Worm (Caenorhabditis elegans) whole organism, dauer: ENCODE measurements around the gene str-204.

Experiments used
- unc-62 ChIP-seq: sonication (generic microtip); optimal IDR thresholded peaks from 2 replicates; lab custom pipeline; 2017; ENCODE audit warnings: missing biosample characterization, missing genetic modification reagents, missing genetic modification characterization

Gene str-204

DNA sequence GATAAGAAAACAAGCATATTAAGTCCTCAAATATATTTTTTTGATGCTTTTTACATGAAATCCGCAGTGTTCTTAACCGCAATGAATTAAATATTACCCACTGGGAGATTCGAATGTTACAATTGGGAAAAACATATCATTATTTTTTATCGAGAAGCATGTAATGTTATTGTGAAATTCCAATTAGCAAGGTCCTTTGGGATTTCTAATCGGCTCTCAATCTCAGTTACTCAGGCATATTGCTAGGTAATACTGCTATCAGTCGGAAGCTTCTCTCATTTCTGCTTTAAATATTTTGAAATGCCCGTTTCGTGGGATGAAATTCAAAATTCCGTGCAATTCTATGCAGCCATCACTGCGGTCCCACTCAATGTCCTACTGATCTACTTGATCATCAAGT is at the start of gene str-204:
str-204 (plus strand) TSS at position 301 of the 400 bp plus-strand sequence.
- TF ChIP-seq unc-62 (GFP tag; lab: Kevin White, UChicago) = no peak

- no peak for TF ChIP-seq unc-62 (GFP tag; lab: Kevin White, UChicago)
Measured at ce11 chrV:7110370-7110769, 49.1 kb upstream of the str-204 start.

- no peak for TF ChIP-seq unc-62 (GFP tag; lab: Kevin White, UChicago)
Measured at ce11 chrV:7111276-7111675, 48.2 kb upstream of the str-204 start.

ce11 chrV:7112223-7112622 is 47.3 kb upstream of the str-204 start:
- no peak for TF ChIP-seq unc-62 (GFP tag; lab: Kevin White, UChicago)

- TF ChIP-seq unc-62 (GFP tag; lab: Kevin White, UChicago) = no peak
Measured at ce11 chrV:7118796-7119195, 40.7 kb upstream of the str-204 start, which contains the start of gene srx-33. srx-33 (minus strand) TSS chrV:7118896.

DNA sequence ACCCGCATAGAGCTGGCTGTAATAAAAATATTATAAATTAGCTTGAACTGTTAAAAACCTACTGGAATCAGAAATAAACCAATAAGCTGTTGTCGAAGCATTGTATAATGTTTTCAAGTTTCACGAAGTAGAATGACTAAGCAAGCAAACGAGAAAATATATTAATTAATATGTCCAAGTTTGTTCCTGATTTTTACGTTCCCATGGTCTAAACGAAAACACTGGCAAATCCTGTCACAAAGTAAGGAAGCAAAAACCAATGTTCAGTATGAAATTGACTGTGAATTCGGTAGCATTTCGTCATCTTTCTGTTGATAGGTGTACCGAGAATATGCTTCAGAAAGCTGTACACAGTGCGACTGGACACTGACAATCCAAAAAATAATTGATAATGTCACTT is 39.3 kb upstream of the str-204 start, which contains the start of gene srx-34:
srx-34 (minus strand) TSS at position 101 of the 400 bp plus-strand sequence.
- TF ChIP-seq unc-62 (GFP tag; lab: Kevin White, UChicago) = no peak

ce11 chrV:7123188-7123708 is 36.2 kb upstream of the str-204 start, which contains the start of gene lmd-5:
lmd-5 (plus strand) TSS chrV:7123658.
- no peak for TF ChIP-seq unc-62 (GFP tag; lab: Kevin White, UChicago)

- TF ChIP-seq unc-62 (GFP tag; lab: Kevin White, UChicago) = no peak
Measured at ce11 chrV:7123979-7124378, 35.5 kb upstream of the str-204 start.

ce11 chrV:7129460-7129859 is 30.0 kb upstream of the str-204 start, which contains the start of gene T01C4.8:
T01C4.8 (minus strand) TSS chrV:7129560.
- no peak for TF ChIP-seq unc-62 (GFP tag; lab: Kevin White, UChicago)

DNA sequence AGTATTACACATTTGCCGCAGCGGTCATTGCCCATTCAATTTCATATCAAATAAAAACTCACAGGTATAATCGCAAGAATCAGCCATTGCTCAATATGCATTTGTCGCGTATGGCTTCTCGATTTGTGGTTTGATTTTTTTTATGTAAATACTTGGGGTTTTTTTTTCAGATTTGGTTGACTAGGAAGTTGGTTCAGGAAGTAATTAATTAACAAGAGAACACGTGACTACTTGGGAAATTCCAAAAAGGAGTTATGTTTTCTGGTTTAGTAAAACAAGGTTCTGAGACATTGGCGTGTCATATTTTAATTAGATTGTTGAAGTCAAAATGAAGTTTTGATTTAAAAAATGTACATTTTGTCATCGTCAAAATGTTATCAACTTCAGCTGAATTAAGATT is 28.5 kb upstream of the str-204 start, which contains the start of gene srx-36:
srx-36 (minus strand) TSS at position 101 of the 400 bp plus-strand sequence.
- no peak for TF ChIP-seq unc-62 (GFP tag; lab: Kevin White, UChicago)

DNA sequence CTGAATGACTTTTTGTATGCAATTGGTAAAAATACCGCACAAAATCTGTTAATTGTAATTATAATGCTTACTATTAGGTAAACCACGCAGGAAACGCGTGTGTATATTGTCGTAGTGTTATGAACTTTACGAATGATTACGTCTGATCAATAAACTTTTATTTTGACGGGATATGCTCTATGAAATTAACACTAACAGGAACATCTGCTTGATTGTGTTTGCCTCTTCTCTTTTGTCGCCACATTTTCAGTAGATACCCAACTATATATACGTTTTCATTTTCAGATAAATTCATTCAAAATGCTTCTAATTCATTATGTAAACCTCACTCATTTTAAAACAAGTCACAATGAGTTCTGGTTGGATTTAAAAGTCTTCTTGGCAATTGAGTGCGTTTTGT is 27.2 kb upstream of the str-204 start, which contains the start of gene sre-10:
sre-10 (plus strand) TSS at position 301 of the 400 bp plus-strand sequence.
- TF ChIP-seq unc-62 (GFP tag; lab: Kevin White, UChicago) = no peak

ce11 chrV:7133963-7134362 is 25.5 kb upstream of the str-204 start, which contains the start of gene F10D2.16:
F10D2.16 (plus strand) TSS chrV:7134263.
- no peak for TF ChIP-seq unc-62 (GFP tag; lab: Kevin White, UChicago)

- TF ChIP-seq unc-62 (GFP tag; lab: Kevin White, UChicago) = no peak
Measured at ce11 chrV:7136859-7137258, 22.6 kb upstream of the str-204 start.

DNA sequence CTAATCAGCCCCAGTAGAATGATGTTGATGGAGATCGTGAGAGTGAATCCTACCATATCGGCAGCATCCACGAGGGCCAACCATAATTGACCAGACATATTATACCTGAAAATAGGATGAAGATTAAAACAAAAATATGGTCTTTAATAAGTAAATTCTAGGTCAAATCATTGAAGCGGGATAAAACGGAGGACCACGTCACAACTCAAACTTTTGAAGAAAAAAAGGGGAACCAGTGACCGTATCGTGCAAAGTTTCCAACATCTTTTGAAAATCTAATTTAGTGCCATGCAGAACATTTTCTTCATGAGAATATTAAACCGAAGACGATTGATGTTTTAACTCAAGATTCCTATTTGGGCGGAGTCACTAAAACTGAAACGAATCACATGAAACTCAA is 21.2 kb upstream of the str-204 start, which contains the start of gene str-112:
str-112 (minus strand) TSS at position 101 of the 400 bp plus-strand sequence.
- TF ChIP-seq unc-62 (GFP tag; lab: Kevin White, UChicago) = no peak

- TF ChIP-seq unc-62 (GFP tag; lab: Kevin White, UChicago) = no peak
Measured at ce11 chrV:7140368-7140767, 19.1 kb upstream of the str-204 start.

- TF ChIP-seq unc-62 (GFP tag; lab: Kevin White, UChicago) = no peak
Measured at ce11 chrV:7141864-7142263, 17.6 kb upstream of the str-204 start, which contains the start of gene ugt-40. ugt-40 (minus strand) TSS chrV:7141964.

DNA sequence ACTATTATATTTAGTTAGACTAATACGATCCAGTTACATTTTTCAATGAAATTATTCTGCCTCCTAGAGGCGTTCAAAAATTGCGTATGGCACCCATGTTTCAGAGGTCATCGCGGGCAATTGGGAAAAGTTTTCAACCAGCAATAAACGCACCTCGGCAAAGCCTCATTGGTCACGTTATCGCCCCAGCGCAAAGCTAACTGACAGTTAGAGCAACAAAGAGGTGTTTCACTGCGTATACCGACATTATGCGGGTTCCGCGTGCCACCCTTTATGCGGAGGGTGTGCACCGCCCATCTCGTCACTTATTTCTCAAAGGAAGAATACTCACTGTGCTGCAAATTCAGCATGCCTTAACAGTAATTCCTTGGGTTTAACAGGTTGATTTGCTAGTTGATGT is 16.8 kb upstream of the str-204 start:
- TF ChIP-seq unc-62 (GFP tag; lab: Kevin White, UChicago) = no peak
